Worm (Caenorhabditis elegans) whole organism, L4 larva: ENCODE measurements around the gene ins-39.
A peak's percentile ranks its signal among the peaks of the same experiment; 100 is the strongest.

Experiments
- F10B5.3 ChIP-seq: sonication (generic microtip); optimal IDR thresholded peaks from 2 replicates; lab custom pipeline; 2016; ENCODE audit warnings: mild to moderate bottlenecking, missing genetic modification characterization, missing compliant biosample characterization
- F49E8.2 ChIP-seq: sonication (generic microtip); optimal IDR thresholded peaks from 2 replicates; lab custom pipeline; 2016; ENCODE audit warnings: missing compliant biosample characterization, mild to moderate bottlenecking, missing genetic modification characterization, borderline replicate concordance
- R02D3.7 ChIP-seq: fragments of 150-350 bp; sonication (generic microtip); optimal IDR thresholded peaks from 3 replicates; lab custom pipeline; 2014; ENCODE audit warnings: missing biosample characterization, missing genetic modification characterization
- T20F7.1 ChIP-seq: fragments of 200-800 bp; sonication (Bioruptor generic); optimal IDR thresholded peaks from 2 replicates; lab custom pipeline; 2018; ENCODE audit warnings: mild to moderate bottlenecking, missing genetic modification characterization, missing compliant biosample characterization
- T26A8.4 ChIP-seq: fragments of 200-800 bp; sonication (Bioruptor generic); IDR thresholded peaks from 2 replicates; pipeline ENCODE4 v1.3.6; 2022; ENCODE audit warnings: missing genetic modification characterization, missing compliant biosample characterization
- Y105C5A.15 ChIP-seq: fragments of 200-800 bp; sonication (Bioruptor generic); IDR thresholded peaks from 2 replicates; pipeline ENCODE4 v1.3.6; 2022; ENCODE audit warnings: missing genetic modification characterization, missing compliant biosample characterization
- Y5F2A.4 ChIP-seq: fragments of 200-800 bp; sonication (Bioruptor generic); optimal IDR thresholded peaks from 2 replicates; lab custom pipeline; 2018; ENCODE audit warnings: mild to moderate bottlenecking, missing genetic modification characterization, missing compliant biosample characterization
- arid-1 ChIP-seq: fragments of 200-800 bp; sonication (Bioruptor generic); conservative IDR thresholded peaks from 2 replicates; pipeline ENCODE4 v1.3.6; 2022; ENCODE audit warnings: missing genetic modification reagents, missing genetic modification characterization, missing compliant biosample characterization
- ceh-32 ChIP-seq: sonication (generic microtip); optimal IDR thresholded peaks from 2 replicates; lab custom pipeline; 2016; ENCODE audit warnings: mild to moderate bottlenecking, missing genetic modification characterization, missing compliant biosample characterization; ENCODE audit not compliant: poor library complexity
- ceh-44 ChIP-seq: fragments of 200-800 bp; sonication (Bioruptor generic); IDR thresholded peaks from 2 replicates; pipeline ENCODE4 v1.3.6; 2022; ENCODE audit warnings: missing genetic modification reagents, missing genetic modification characterization, missing compliant biosample characterization
- ceh-62 ChIP-seq: sonication (generic microtip); optimal IDR thresholded peaks from 2 replicates; lab custom pipeline; 2017; ENCODE audit warnings: missing biosample characterization, missing genetic modification characterization
- daf-16 ChIP-seq, 3 experiments: sonication (generic microtip); optimal IDR thresholded peaks; 2 replicates each; lab custom pipeline; 2016 to 2017; ENCODE audit warnings: missing genetic modification characterization in 3 of 3, missing genetic modification reagents in 3 of 3, mild to moderate bottlenecking in 2 of 3, missing compliant biosample characterization in 2 of 3, missing biosample characterization in 1 of 3, moderate library complexity in 1 of 3
- daf-19 ChIP-seq: fragments of 200-800 bp; sonication (Bioruptor generic); conservative IDR thresholded peaks from 2 replicates; pipeline ENCODE4 v1.3.6; 2022; ENCODE audit warnings: missing genetic modification characterization, missing compliant biosample characterization
- dmd-6 ChIP-seq: fragments of 200-800 bp; sonication (Bioruptor generic); IDR thresholded peaks from 2 replicates; pipeline ENCODE4 v1.3.6; 2022; ENCODE audit warnings: missing genetic modification reagents, missing genetic modification characterization, missing compliant biosample characterization
- dpl-1 ChIP-seq: fragments of 150-350 bp; optimal IDR thresholded peaks from 2 replicates; lab custom pipeline; 2014; ENCODE audit warnings: missing biosample characterization, missing genetic modification reagents, missing genetic modification characterization
- duxl-1 ChIP-seq: sonication (generic microtip); optimal IDR thresholded peaks from 2 replicates; lab custom pipeline; 2016; ENCODE audit warnings: mild to moderate bottlenecking, missing genetic modification characterization, moderate library complexity, missing compliant biosample characterization; ENCODE audit not compliant: poor library complexity
- dve-1 ChIP-seq: sonication (generic microtip); optimal IDR thresholded peaks from 2 replicates; lab custom pipeline; 2017; ENCODE audit warnings: antibody characterized with exemption, mild to moderate bottlenecking, missing genetic modification characterization, missing compliant biosample characterization; ENCODE audit not compliant: insufficient read depth
- hmg-1.1 ChIP-seq: fragments of 200-800 bp; sonication (Bioruptor generic); IDR thresholded peaks from 2 replicates; pipeline ENCODE4 v1.3.6; 2022; ENCODE audit warnings: missing genetic modification reagents, missing genetic modification characterization, missing compliant biosample characterization
- jun-1 ChIP-seq: fragments of 150-350 bp; optimal IDR thresholded peaks from 2 replicates; lab custom pipeline; 2014; ENCODE audit warnings: missing biosample characterization, missing genetic modification reagents, missing genetic modification characterization
- lim-7 ChIP-seq: fragments of 200-800 bp; sonication (Bioruptor generic); IDR thresholded peaks from 2 replicates; pipeline ENCODE4 v1.3.6; 2022; ENCODE audit warnings: missing genetic modification characterization, missing compliant biosample characterization
- lin-1 ChIP-seq: fragments of 200-800 bp; sonication (Bioruptor generic); IDR thresholded peaks from 2 replicates; pipeline ENCODE4 v1.3.6; 2022; ENCODE audit warnings: missing genetic modification reagents, missing genetic modification characterization, missing compliant biosample characterization
- lin-29 ChIP-seq: fragments of 200-800 bp; sonication (Bioruptor generic); IDR thresholded peaks from 2 replicates; pipeline ENCODE4 v1.3.6; 2022; ENCODE audit warnings: missing genetic modification reagents, missing genetic modification characterization, missing compliant biosample characterization
- lin-38 ChIP-seq: fragments of 200-800 bp; sonication (Bioruptor generic); IDR thresholded peaks from 2 replicates; pipeline ENCODE4 v1.3.6; 2022; ENCODE audit warnings: missing genetic modification reagents, missing genetic modification characterization, missing compliant biosample characterization
- lsy-2 ChIP-seq, 2 experiments: fragments of 150-350 bp in 1 of 2; sonication (generic microtip) in 1 of 2; optimal IDR thresholded peaks; 2 replicates each; lab custom pipeline; 2014 to 2017; ENCODE audit warnings: missing biosample characterization in 2 of 2, missing genetic modification characterization in 2 of 2
- madf-9 ChIP-seq: fragments of 200-800 bp; sonication (Bioruptor generic); conservative IDR thresholded peaks from 2 replicates; pipeline ENCODE4 v1.3.6; 2022; ENCODE audit warnings: missing genetic modification reagents, missing genetic modification characterization, missing compliant biosample characterization
- mdl-1 ChIP-seq, 2 experiments: fragments of 150-350 bp in 1 of 2; sonication (generic microtip) in 1 of 2; optimal IDR thresholded peaks; 2 replicates each; lab custom pipeline; 2014 to 2017; ENCODE audit warnings: missing biosample characterization in 2 of 2, missing genetic modification characterization in 2 of 2
- mep-1 ChIP-seq: fragments of 150-350 bp; sonication (generic microtip); optimal IDR thresholded peaks from 3 replicates; lab custom pipeline; 2014; ENCODE audit warnings: missing biosample characterization, missing genetic modification characterization
- mes-2 ChIP-seq: sonication (generic microtip); optimal IDR thresholded peaks from 2 replicates; lab custom pipeline; 2016; ENCODE audit warnings: missing genotype, mild to moderate bottlenecking, missing genetic modification characterization, missing compliant biosample characterization; ENCODE audit not compliant: poor library complexity, severe bottlenecking
- mxl-2 ChIP-seq: fragments of 200-800 bp; sonication (Bioruptor generic); conservative IDR thresholded peaks from 2 replicates; pipeline ENCODE4 v1.3.6; 2022; ENCODE audit warnings: missing genetic modification reagents, missing genetic modification characterization, missing compliant biosample characterization
- nhr-102 ChIP-seq: sonication (generic microtip); optimal IDR thresholded peaks from 2 replicates; lab custom pipeline; 2016; ENCODE audit warnings: mild to moderate bottlenecking, missing genetic modification characterization, moderate library complexity, missing compliant biosample characterization
- nhr-11 ChIP-seq: fragments of 150-350 bp; optimal IDR thresholded peaks from 2 replicates; lab custom pipeline; 2014; ENCODE audit warnings: missing biosample characterization, missing genetic modification characterization
- nhr-237 ChIP-seq: sonication (generic microtip); optimal IDR thresholded peaks from 2 replicates; lab custom pipeline; 2017; ENCODE audit warnings: missing biosample characterization, missing genetic modification characterization
- nhr-25 ChIP-seq: sonication (generic microtip); optimal IDR thresholded peaks from 2 replicates; lab custom pipeline; 2017; ENCODE audit warnings: missing genetic modification characterization, mild to moderate bottlenecking, missing compliant biosample characterization, antibody characterized with exemption, moderate library complexity, borderline replicate concordance; ENCODE audit not compliant: insufficient read depth
- nhr-28 ChIP-seq: fragments of 150-350 bp; optimal IDR thresholded peaks from 2 replicates; lab custom pipeline; 2014; ENCODE audit warnings: missing biosample characterization, missing genetic modification characterization
- nhr-41 ChIP-seq: fragments of 200-800 bp; sonication (Bioruptor generic); IDR thresholded peaks from 2 replicates; pipeline ENCODE4 v1.3.6; 2022; ENCODE audit warnings: missing genetic modification reagents, missing genetic modification characterization, missing compliant biosample characterization
- nhr-42 ChIP-seq: fragments of 200-800 bp; sonication (Bioruptor generic); IDR thresholded peaks from 2 replicates; pipeline ENCODE4 v1.3.6; 2022; ENCODE audit warnings: missing genetic modification characterization, missing compliant biosample characterization
- rbr-2 ChIP-seq: sonication (generic microtip); optimal IDR thresholded peaks from 2 replicates; lab custom pipeline; 2016; ENCODE audit warnings: missing genotype, missing genetic modification characterization, missing compliant biosample characterization
- saeg-2 ChIP-seq: fragments of 200-800 bp; sonication (Bioruptor generic); IDR thresholded peaks from 2 replicates; pipeline ENCODE4 v1.3.6; 2022; ENCODE audit warnings: missing genetic modification reagents, missing genetic modification characterization, missing compliant biosample characterization
- sdz-12 ChIP-seq: fragments of 200-800 bp; sonication (Bioruptor generic); optimal IDR thresholded peaks from 2 replicates; lab custom pipeline; 2018; ENCODE audit warnings: mild to moderate bottlenecking, missing genetic modification characterization, missing compliant biosample characterization
- set-16 ChIP-seq: fragments of 200-800 bp; sonication (Bioruptor generic); IDR thresholded peaks from 2 replicates; pipeline ENCODE4 v1.3.6; 2022; ENCODE audit warnings: missing genetic modification reagents, missing genetic modification characterization, missing compliant biosample characterization
- skn-1 ChIP-seq: fragments of 150-350 bp; optimal IDR thresholded peaks from 2 replicates; lab custom pipeline; 2014; ENCODE audit warnings: missing biosample characterization, missing genetic modification characterization
- spr-1 ChIP-seq: sonication (generic microtip); optimal IDR thresholded peaks from 2 replicates; lab custom pipeline; 2016; ENCODE audit warnings: mild to moderate bottlenecking, missing genetic modification characterization, missing compliant biosample characterization
- unc-130 ChIP-seq: sonication (generic microtip); optimal IDR thresholded peaks from 2 replicates; lab custom pipeline; 2016; ENCODE audit warnings: missing genetic modification reagents, missing genetic modification characterization, missing compliant biosample characterization
- vab-7 ChIP-seq: fragments of 200-800 bp; sonication (Bioruptor generic); IDR thresholded peaks from 2 replicates; pipeline ENCODE4 v1.3.6; 2022; ENCODE audit warnings: missing genetic modification reagents, missing genetic modification characterization, missing compliant biosample characterization
- zfp-2 ChIP-seq: sonication (generic microtip); optimal IDR thresholded peaks from 2 replicates; lab custom pipeline; 2016; ENCODE audit warnings: mild to moderate bottlenecking, missing genetic modification characterization, missing compliant biosample characterization
- zip-11 ChIP-seq: fragments of 200-800 bp; sonication (Bioruptor generic); IDR thresholded peaks from 2 replicates; pipeline ENCODE4 v1.3.6; 2022; ENCODE audit warnings: missing genetic modification characterization, missing compliant biosample characterization

Gene ins-39

ce11 chrX:1344818-1345217 lies 597 bp upstream of the ins-39 start (continued):
- TF ChIP-seq Y5F2A.4 (peak; percentile 87), spr-1 (peak; percentile 96), ceh-44 (0 out of 2 replicates have a peak, but pooled peaks have one; percentile 50), nhr-25 (tag; lab: Kevin White, UChicago) (peak; percentile 84), saeg-2 (GFP tag; lab: Robert Waterston, UW) (peak; percentile 87), lin-1 (GFP tag; lab: Robert Waterston, UW) (peak; percentile 89), ceh-32 (tag; lab: Kevin White, UChicago) (peak; percentile 87), zip-11 (GFP tag; lab: Robert Waterston, UW) (peak; percentile 73; the same call in 1 of the 2 replicates), Y105C5A.15 (GFP tag; lab: Robert Waterston, UW) (0 out of 2 replicates have a peak, but pooled peaks have one; percentile 51), mdl-1 (tag; optimal IDR thresholded peaks at IDR 0.05; lab: Kevin White, UChicago) (peak; percentile 87 to 91), unc-130 (no peak), duxl-1 (tag; lab: Kevin White, UChicago) (peak; percentile 99), nhr-11 (tag; lab: Kevin White, UChicago) (peak; percentile 95), vab-7 (GFP tag; lab: Robert Waterston, UW) (peak; percentile 78), nhr-28 (peak; percentile 90), F49E8.2 (tag; lab: Kevin White, UChicago) (no peak), lin-29 (GFP tag; lab: Robert Waterston, UW) (peak; percentile 96), mxl-2 (peak; percentile 63; the same call in 1 of the 2 replicates), lim-7 (GFP tag; lab: Robert Waterston, UW) (no peak)

ce11 chrX:1338906-1339673 lies 5.1 kb downstream of the ins-39 start:
- no peak for TF ChIP-seq daf-19 (GFP tag; lab: Robert Waterston, UW)
- TF ChIP-seq jun-1 (tag; lab: Kevin White, UChicago): peak; percentile 19
- no peak for TF ChIP-seq skn-1 (tag; lab: Kevin White, UChicago)
- no peak for TF ChIP-seq nhr-41
- 0 out of 2 replicates have a peak, but pooled peaks have one; percentile 21 for TF ChIP-seq hmg-1.1 (GFP tag; lab: Robert Waterston, UW)
- TF ChIP-seq mep-1 (tag; lab: Kevin White, UChicago): peak; percentile 51
- TF ChIP-seq R02D3.7 (tag; lab: Kevin White, UChicago): no peak
- TF ChIP-seq dve-1 (tag; lab: Kevin White, UChicago): peak; percentile 19
- no peak for TF ChIP-seq zfp-2 (tag; lab: Kevin White, UChicago)
- TF ChIP-seq nhr-237 (tag; lab: Kevin White, UChicago): no peak
- TF ChIP-seq F10B5.3: peak; percentile 62
- no peak for TF ChIP-seq daf-16 (GFP tag; optimal IDR thresholded peaks at IDR 0.05; lab: Kevin White, UChicago)
- TF ChIP-seq daf-16 (tag; optimal IDR thresholded peaks at IDR 0.05; lab: Kevin White, UChicago): no peak
- peak; percentile 39 for TF ChIP-seq nhr-102
- peak; percentile 72 for TF ChIP-seq duxl-1 (tag; lab: Kevin White, UChicago)
- no peak for TF ChIP-seq madf-9 (GFP tag; lab: Robert Waterston, UW)
- TF ChIP-seq dmd-6 (GFP tag; lab: Robert Waterston, UW): no peak
- TF ChIP-seq nhr-11 (tag; lab: Kevin White, UChicago): no peak
- TF ChIP-seq ceh-62: no peak
- TF ChIP-seq nhr-42 (GFP tag; lab: Robert Waterston, UW): 0 out of 2 replicates have a peak, but pooled peaks have one; percentile 28
- 0 out of 2 replicates have a peak, but pooled peaks have one; percentile 11 for TF ChIP-seq lin-38 (GFP tag; lab: Robert Waterston, UW)
- TF ChIP-seq rbr-2 (tag; lab: Kevin White, UChicago): peak; percentile 15
- TF ChIP-seq arid-1 (GFP tag; lab: Robert Waterston, UW): no peak
- TF ChIP-seq sdz-12: no peak
- TF ChIP-seq lsy-2 (tag; optimal IDR thresholded peaks at IDR 0.05; lab: Kevin White, UChicago): peak in 1 of 2 experiments; percentile 35
- no peak for TF ChIP-seq dpl-1 (GFP tag; lab: Kevin White, UChicago)
- TF ChIP-seq mes-2 (tag; lab: Kevin White, UChicago): peak; percentile 51
- no peak for TF ChIP-seq T20F7.1
- 0 out of 2 replicates have a peak, but pooled peaks have one; percentile 26 for TF ChIP-seq T26A8.4 (GFP tag; lab: Robert Waterston, UW)
- no peak for TF ChIP-seq set-16
